Worm (Caenorhabditis elegans): Measurements from ENCODE around the gene fkh-2.

fkh-2 gene

ce11 chrX:3705319-3705718 is 36.8 kb downstream of the fkh-2 start:
- no peak for TF ChIP-seq sem-4 (tag; optimal IDR thresholded peaks at IDR 0.05)
- no peak for TF ChIP-seq mbf-1 (tag; optimal IDR thresholded peaks at IDR 0.05)
- no peak for TF ChIP-seq nhr-77 (tag; optimal IDR thresholded peaks at IDR 0.05)
- TF ChIP-seq nhr-6 (tag; optimal IDR thresholded peaks at IDR 0.05) = no peak
- TF ChIP-seq nhr-23 (tag; optimal IDR thresholded peaks at IDR 0.05) = no peak
- TF ChIP-seq nhr-21 (tag; optimal IDR thresholded peaks at IDR 0.05) = no peak
- TF ChIP-seq unc-55 (GFP tag; optimal IDR thresholded peaks at IDR 0.05) = peak; percentile 64
- TF ChIP-seq lsy-2 (tag; optimal IDR thresholded peaks at IDR 0.05) = peak in 1 of 2 experiments; percentile 30
- no peak for TF ChIP-seq lin-39 (tag; optimal IDR thresholded peaks at IDR 0.05)
- TF ChIP-seq nhr-129 (tag; optimal IDR thresholded peaks at IDR 0.05) = peak; percentile 4

ce11 chrX:3701861-3702260 is 40.3 kb downstream of the fkh-2 start:
- TF ChIP-seq ceh-16 (tag; optimal IDR thresholded peaks at IDR 0.05) = no peak
- TF ChIP-seq nhr-129 (tag; optimal IDR thresholded peaks at IDR 0.05) = no peak
- no peak for TF ChIP-seq fos-1 (tag; optimal IDR thresholded peaks at IDR 0.05)
- no peak for TF ChIP-seq elt-3 (tag; optimal IDR thresholded peaks at IDR 0.05)
- TF ChIP-seq mdl-1 (tag; optimal IDR thresholded peaks at IDR 0.05) = no peak
- no peak for TF ChIP-seq ama-1 (optimal IDR thresholded peaks at IDR 0.05)
- TF ChIP-seq nhr-10 (tag; optimal IDR thresholded peaks at IDR 0.05) = no peak
- TF ChIP-seq ceh-82 (tag; optimal IDR thresholded peaks at IDR 0.05) = no peak
- TF ChIP-seq peb-1 (tag; optimal IDR thresholded peaks at IDR 0.05) = no peak
- no peak for TF ChIP-seq sma-3 (GFP tag; optimal IDR thresholded peaks at IDR 0.05)
- no peak for TF ChIP-seq alr-1 (tag; optimal IDR thresholded peaks at IDR 0.05)
- TF ChIP-seq ZK546.5 (tag; optimal IDR thresholded peaks at IDR 0.05) = no peak
- TF ChIP-seq nhr-237 (tag; optimal IDR thresholded peaks at IDR 0.05) = no peak
- no peak for TF ChIP-seq elt-1 (tag; optimal IDR thresholded peaks at IDR 0.05)
- TF ChIP-seq nhr-21 (tag; optimal IDR thresholded peaks at IDR 0.05) = no peak
- no peak for TF ChIP-seq lin-13 (GFP tag; optimal IDR thresholded peaks at IDR 0.05)
- TF ChIP-seq nhr-23 (tag; optimal IDR thresholded peaks at IDR 0.05) = no peak
- no peak for TF ChIP-seq nhr-77 (tag; optimal IDR thresholded peaks at IDR 0.05)

ce11 chrX:3697623-3698022 is 44.5 kb downstream of the fkh-2 start:
- TF ChIP-seq nhr-25 (tag; optimal IDR thresholded peaks at IDR 0.05) (peak; percentile 4), nhr-10 (tag; optimal IDR thresholded peaks at IDR 0.05) (no peak), skn-1 (tag; optimal IDR thresholded peaks at IDR 0.05) (no peak), mab-5 (tag; optimal IDR thresholded peaks at IDR 0.05) (peak; percentile 49), alr-1 (tag; optimal IDR thresholded peaks at IDR 0.05) (no peak), snpc-4 (tag; optimal IDR thresholded peaks at IDR 0.05) (no peak), ceh-16 (tag; optimal IDR thresholded peaks at IDR 0.05) (no peak), nhr-21 (tag; optimal IDR thresholded peaks at IDR 0.05) (peak; percentile 14), elt-1 (tag; optimal IDR thresholded peaks at IDR 0.05) (no peak), peb-1 (tag; optimal IDR thresholded peaks at IDR 0.05) (no peak), unc-55 (GFP tag; optimal IDR thresholded peaks at IDR 0.05) (peak; percentile 79), C34F6.9 (tag; optimal IDR thresholded peaks at IDR 0.05) (peak; percentile 41), unc-62 (GFP tag; optimal IDR thresholded peaks at IDR 0.05) (no peak), nhr-12 (tag; optimal IDR thresholded peaks at IDR 0.05) (no peak), fos-1 (tag; optimal IDR thresholded peaks at IDR 0.05) (peak; percentile 57), crh-2 (tag; optimal IDR thresholded peaks at IDR 0.05) (peak; percentile 57), nhr-129 (tag; optimal IDR thresholded peaks at IDR 0.05) (peak; percentile 79), lin-11 (tag; optimal IDR thresholded peaks at IDR 0.05) (peak; percentile 35), sem-4 (tag; optimal IDR thresholded peaks at IDR 0.05) (peak; percentile 9), nhr-77 (tag; optimal IDR thresholded peaks at IDR 0.05) (no peak), R02D3.7 (tag; optimal IDR thresholded peaks at IDR 0.05) (no peak), ZK546.5 (tag; optimal IDR thresholded peaks at IDR 0.05) (no peak), gmeb-1 (tag; optimal IDR thresholded peaks at IDR 0.05) (peak; percentile 45), lsy-2 (tag; optimal IDR thresholded peaks at IDR 0.05) (peak; percentile 42 to 53), lin-13 (GFP tag; optimal IDR thresholded peaks at IDR 0.05) (peak; percentile 45), lin-39 (tag; optimal IDR thresholded peaks at IDR 0.05) (peak; percentile 7), F13H6.1 (tag; optimal IDR thresholded peaks at IDR 0.05) (peak; percentile 76), ztf-11 (tag; optimal IDR thresholded peaks at IDR 0.05) (no peak), sma-3 (GFP tag; optimal IDR thresholded peaks at IDR 0.05) (peak; percentile 40), zag-1 (tag; optimal IDR thresholded peaks at IDR 0.05) (peak; percentile 55), sma-9 (GFP tag; optimal IDR thresholded peaks at IDR 0.05) (peak; percentile 81), sma-9 (tag; optimal IDR thresholded peaks at IDR 0.05) (no peak), egl-27 (tag; optimal IDR thresholded peaks at IDR 0.05) (no peak)
